Fruit fly (Drosophila melanogaster): ENCODE measurements around the gene GILT2.

The GILT2 gene

dm6 chr3R:23713901-23714300, 35.2 kb downstream of the GILT2 start (continued):
- peak; percentile 45 for TF ChIP-seq NfI (GFP tag; optimal IDR thresholded peaks at IDR 0.05)
- TF ChIP-seq CG2889 (GFP tag; IDR thresholded peaks at IDR 0.05), result peak; percentile 59; the same call in 1 of the 3 replicates
- peak; percentile 69 for TF ChIP-seq gsb-n (tag; optimal IDR thresholded peaks at IDR 0.05)
- TF ChIP-seq CG10366 (GFP tag; IDR thresholded peaks at IDR 0.05), result peak; percentile 58
- TF ChIP-seq wor (GFP tag; IDR thresholded peaks at IDR 0.05), result peak; percentile 46; the same call in 1 of the 2 replicates
- no peak for TF ChIP-seq caup (GFP tag; optimal IDR thresholded peaks at IDR 0.05; ENCODE audit: severe bottlenecking)
- TF ChIP-seq CG11247 (GFP tag; IDR thresholded peaks at IDR 0.05), result no peak
- TF ChIP-seq CG4730 (GFP tag; IDR thresholded peaks at IDR 0.05), result 0 out of 2 replicates have a peak, but pooled peaks have one; percentile 15
- TF ChIP-seq ssp (GFP tag; IDR thresholded peaks at IDR 0.05), result 0 out of 2 replicates have a peak, but pooled peaks have one; percentile 24
- peak; percentile 14 for TF ChIP-seq scrt (GFP tag; optimal IDR thresholded peaks at IDR 0.05)
- peak; percentile 48 for TF ChIP-seq CG30431 (GFP tag; optimal IDR thresholded peaks at IDR 0.05)
- no peak for TF ChIP-seq CG2129 (GFP tag; IDR thresholded peaks at IDR 0.05; ENCODE audit: partially characterized antibody)
- TF ChIP-seq CG13287 (GFP tag; IDR thresholded peaks at IDR 0.05; ENCODE audit: partially characterized antibody), result no peak
- TF ChIP-seq CG10959 (GFP tag; IDR thresholded peaks at IDR 0.05), result peak; percentile 13; the same call in 1 of the 2 replicates
- peak; percentile 57 for TF ChIP-seq CG10209 (GFP tag; optimal IDR thresholded peaks at IDR 0.05)
- peak; percentile 44 to 66 for TF ChIP-seq Pdp1 (GFP tag; optimal IDR thresholded peaks at IDR 0.05)
- TF ChIP-seq PHDP (tag; optimal IDR thresholded peaks at IDR 0.05), result peak; percentile 72
- no peak for TF ChIP-seq CG6654 (GFP tag; optimal IDR thresholded peaks at IDR 0.05)
- peak; percentile 62 for TF ChIP-seq Max (GFP tag; optimal IDR thresholded peaks at IDR 0.05)
- TF ChIP-seq CG4854 (GFP tag; optimal IDR thresholded peaks at IDR 0.05), result no peak
- TF ChIP-seq CG17328 (GFP tag; IDR thresholded peaks at IDR 0.05), result peak; percentile 70
- no peak for TF ChIP-seq Trl (optimal IDR thresholded peaks at IDR 0.05)
- TF ChIP-seq Trl (GFP tag; optimal IDR thresholded peaks at IDR 0.05), result peak; percentile 49
- TF ChIP-seq odd (GFP tag; optimal IDR thresholded peaks at IDR 0.05), result no peak
- TF ChIP-seq CG18011 (GFP tag; optimal IDR thresholded peaks at IDR 0.05), result no peak
- TF ChIP-seq Mes4 (GFP tag; optimal IDR thresholded peaks at IDR 0.05), result peak; percentile 43
- TF ChIP-seq CG4617 (GFP tag; optimal IDR thresholded peaks at IDR 0.05; ENCODE audit: borderline replicate concordance), result no peak
- peak; percentile 70; the same call in 2 of the 3 replicates for TF ChIP-seq otp (GFP tag; IDR thresholded peaks at IDR 0.05)
- no peak for TF ChIP-seq Neu2 (GFP tag; optimal IDR thresholded peaks at IDR 0.05; ENCODE audit: borderline replicate concordance)
- peak; percentile 16 for TF ChIP-seq CG6813 (GFP tag; optimal IDR thresholded peaks at IDR 0.05)
- no peak for TF ChIP-seq Opbp (GFP tag; IDR thresholded peaks at IDR 0.05; ENCODE audit: partially characterized antibody)
- peak; percentile 31 for TF ChIP-seq CG9609 (GFP tag; optimal IDR thresholded peaks at IDR 0.05)
- TF ChIP-seq CG12155 (GFP tag; optimal IDR thresholded peaks at IDR 0.05), result peak; percentile 50
- TF ChIP-seq CG2120 (GFP tag; optimal IDR thresholded peaks at IDR 0.05), result peak; percentile 39
- TF ChIP-seq CG11085 (GFP tag; IDR thresholded peaks at IDR 0.05), result 0 out of 2 replicates have a peak, but pooled peaks have one; percentile 35
- TF ChIP-seq seq (GFP tag; IDR thresholded peaks at IDR 0.05), result 0 out of 2 replicates have a peak, but pooled peaks have one; percentile 48
- peak; percentile 31 for TF ChIP-seq twi (tag; optimal IDR thresholded peaks at IDR 0.05)
- TF ChIP-seq sd (tag; optimal IDR thresholded peaks at IDR 0.05), result peak; percentile 14
- peak; percentile 50 for TF ChIP-seq Fer3 (tag; optimal IDR thresholded peaks at IDR 0.05)
- TF ChIP-seq tll (GFP tag; optimal IDR thresholded peaks at IDR 0.05), result no peak
- no peak for TF ChIP-seq CG8478 (optimal IDR thresholded peaks at IDR 0.05)
- no peak for TF ChIP-seq Kr (GFP tag; optimal IDR thresholded peaks at IDR 0.05)
- no peak for TF ChIP-seq CG11723 (GFP tag; optimal IDR thresholded peaks at IDR 0.05)
- TF ChIP-seq Sox100B (GFP tag; optimal IDR thresholded peaks at IDR 0.05), result peak; percentile 57
- 0 out of 2 replicates have a peak, but pooled peaks have one; percentile 9 for TF ChIP-seq ro (GFP tag; IDR thresholded peaks at IDR 0.05)
- no peak for TF ChIP-seq luna (GFP tag; optimal IDR thresholded peaks at IDR 0.05)
- no peak for TF ChIP-seq mirr (GFP tag; optimal IDR thresholded peaks at IDR 0.05)
- peak; percentile 72 for TF ChIP-seq Xrp1 (GFP tag; IDR thresholded peaks at IDR 0.05)
- TF ChIP-seq Stat92E (GFP tag; optimal IDR thresholded peaks at IDR 0.05), result no peak
- peak; percentile 59 for TF ChIP-seq CG5245 (GFP tag; optimal IDR thresholded peaks at IDR 0.05)
